Worm (Caenorhabditis elegans) whole organism, L1 larva: ENCODE results near the gene raga-1.

Source experiments
- egl-27 ChIP-seq, 2 experiments: fragments of 150-350 bp in 1 of 2; sonication (generic microtip); optimal IDR thresholded peaks; 3 replicates each; lab custom pipeline; 2017 to 2018; ENCODE audit warnings: missing biosample characterization in 2 of 2, missing genetic modification characterization in 2 of 2, missing genetic modification reagents in 2 of 2
- hlh-17 ChIP-seq: fragments of 200-800 bp; sonication (Bioruptor generic); optimal IDR thresholded peaks from 2 replicates; lab custom pipeline; 2018; ENCODE audit warnings: missing genetic modification characterization, mild to moderate bottlenecking, missing compliant biosample characterization, moderate library complexity, borderline replicate concordance
- lin-13 ChIP-seq: fragments of 150-350 bp; optimal IDR thresholded peaks from 2 replicates; lab custom pipeline; 2014; ENCODE audit warnings: missing biosample characterization, missing genetic modification reagents, missing genetic modification characterization
- lin-15B ChIP-seq: fragments of 150-350 bp; sonication (generic microtip); optimal IDR thresholded peaks from 3 replicates; lab custom pipeline; 2014; ENCODE audit warnings: missing biosample characterization, missing genetic modification characterization
- mdl-1 ChIP-seq, 2 experiments: fragments of 150-350 bp; optimal IDR thresholded peaks; 2 replicates each; lab custom pipeline; 2014 to 2017; ENCODE audit warnings: missing biosample characterization in 2 of 2, missing genetic modification characterization in 2 of 2, inconsistent platforms in 1 of 2
- nhr-76 ChIP-seq: sonication (generic microtip); optimal IDR thresholded peaks from 2 replicates; lab custom pipeline; 2017; ENCODE audit warnings: missing biosample characterization, missing genetic modification characterization
- skn-1 ChIP-seq: fragments of 150-350 bp; optimal IDR thresholded peaks from 2 replicates; lab custom pipeline; 2014; ENCODE audit warnings: missing biosample characterization, missing genetic modification characterization
- sox-4 ChIP-seq: sonication (generic microtip); optimal IDR thresholded peaks from 2 replicates; lab custom pipeline; 2016; ENCODE audit warnings: missing genetic modification characterization, missing compliant biosample characterization
- unc-130 ChIP-seq: fragments of 150-350 bp; optimal IDR thresholded peaks from 2 replicates; lab custom pipeline; 2017; ENCODE audit warnings: missing biosample characterization, missing genetic modification characterization, inconsistent platforms
- unc-86 ChIP-seq: sonication (generic microtip); optimal IDR thresholded peaks from 2 replicates; lab custom pipeline; 2016; ENCODE audit warnings: missing genetic modification characterization, missing compliant biosample characterization
- ztf-4 ChIP-seq: fragments of 150-350 bp; optimal IDR thresholded peaks from 2 replicates; lab custom pipeline; 2014; ENCODE audit warnings: missing biosample characterization, missing genetic modification characterization

DNA sequence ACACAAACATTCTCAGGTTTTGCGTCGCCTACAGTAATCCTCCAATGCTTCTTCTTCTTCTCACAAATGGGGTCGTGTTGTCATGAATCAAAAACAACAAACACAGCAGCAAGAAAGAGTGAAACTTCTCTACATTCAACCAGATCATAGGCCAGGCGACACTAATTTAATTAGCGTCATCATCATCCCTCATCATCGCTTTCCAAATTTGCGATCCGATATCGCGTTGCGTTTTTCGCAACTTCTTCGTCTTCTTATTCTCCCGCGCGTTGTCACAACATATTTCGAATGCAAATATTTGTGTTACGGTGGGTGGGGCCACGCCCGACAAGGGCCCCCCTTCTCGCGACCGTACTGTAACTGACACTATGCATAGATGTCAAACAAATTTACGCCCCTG, 14.7 kb upstream of the raga-1 start:
- TF ChIP-seq lin-15B (tag; lab: Kevin White, UChicago) (no peak), mdl-1 (tag; optimal IDR thresholded peaks at IDR 0.05; lab: Kevin White, UChicago) (no peak), sox-4 (tag; lab: Kevin White, UChicago) (no peak), skn-1 (no peak), ztf-4 (no peak), egl-27 (tag; optimal IDR thresholded peaks at IDR 0.05; lab: Kevin White, UChicago) (no peak), nhr-76 (tag; lab: Kevin White, UChicago) (no peak), hlh-17 (no peak), lin-13 (GFP tag; lab: Kevin White, UChicago) (no peak), unc-130 (peak; percentile 59), unc-86 (tag; lab: Kevin White, UChicago) (no peak)
